Fruit fly (Drosophila melanogaster): ENCODE data around the gene CG5078.

DNA sequence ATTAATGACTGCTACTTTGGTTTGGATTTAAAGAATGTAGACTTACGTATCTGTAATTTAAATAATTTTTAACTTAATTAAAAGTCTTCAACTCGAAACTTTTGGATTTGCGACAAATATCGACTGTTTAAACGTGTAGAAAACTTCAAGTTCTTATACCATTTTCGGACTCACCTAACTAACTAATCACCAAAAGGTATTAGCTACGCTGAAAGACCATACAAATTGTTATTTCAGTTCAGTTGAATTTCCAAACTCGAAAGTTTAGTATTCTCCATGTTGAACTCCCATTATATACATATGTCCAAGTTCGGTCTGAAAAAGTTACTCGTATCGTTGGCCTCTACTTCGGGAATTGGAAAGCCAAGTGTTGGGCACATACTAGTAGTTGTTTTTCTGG, at the start of gene CG5078:
- no peak for TF ChIP-seq CG8478 (optimal IDR thresholded peaks at IDR 0.05)
- no peak for TF ChIP-seq CTCF (optimal IDR thresholded peaks at IDR 0.05)
